Worm (Caenorhabditis elegans) whole organism, midembryonic: ENCODE results near the gene sre-33.

Source experiments
- cog-1 ChIP-seq: sonication (generic microtip); optimal IDR thresholded peaks from 2 replicates; lab custom pipeline; 2016; ENCODE audit warnings: missing genetic modification characterization, missing compliant biosample characterization
- flt-1 ChIP-seq: fragments of 200-800 bp; sonication (Bioruptor generic); IDR thresholded peaks from 2 replicates; pipeline ENCODE4 v1.3.6; 2022; ENCODE audit warnings: missing genetic modification characterization, missing compliant biosample characterization
- ztf-29 ChIP-seq: fragments of 200-800 bp; sonication (Bioruptor generic); IDR thresholded peaks from 2 replicates; pipeline ENCODE4 v1.3.6; 2022; ENCODE audit warnings: missing genetic modification reagents, missing genetic modification characterization, missing compliant biosample characterization

ce11 chrII:12485060-12485459 is 32.0 kb downstream of the sre-33 start, which contains the start of gene F15A4.10:
- no peak for TF ChIP-seq cog-1
- no peak for TF ChIP-seq ztf-29 (GFP tag; lab: Robert Waterston, UW)
- no peak for TF ChIP-seq flt-1 (GFP tag; lab: Robert Waterston, UW)
